Fruit fly (Drosophila melanogaster) whole organism, embryonic: ENCODE results near the gene CG6972.

Experiments used
- Adf1 ChIP-seq: fragments of 200-800 bp; sonication (Bioruptor generic); IDR thresholded peaks from 2 replicates; pipeline ENCODE4 v1.3.6; 2022; ENCODE audit warnings: missing biosample characterization, missing genetic modification characterization
- Awh ChIP-seq: fragments of 200-800 bp; sonication (Bioruptor generic); IDR thresholded peaks from 2 replicates; pipeline ENCODE4, ENCODE4 v1.3.6; 2022; ENCODE audit warnings: missing biosample characterization, missing genetic modification characterization
- Bgb ChIP-seq: fragments of 200-800 bp; sonication (Bioruptor generic); IDR thresholded peaks from 2 replicates; pipeline ENCODE4 v1.3.6; 2022; ENCODE audit warnings: missing biosample characterization, missing genetic modification characterization; ENCODE audit not compliant: partially characterized antibody
- CG1024 ChIP-seq: fragments of 200-800 bp; sonication (Bioruptor generic); IDR thresholded peaks from 2 replicates; pipeline ENCODE4 v1.3.6; 2022; ENCODE audit warnings: missing biosample characterization, missing genetic modification characterization
- CG10267 ChIP-seq: fragments of 200-800 bp; sonication (Bioruptor generic); optimal IDR thresholded peaks from 2 replicates; lab custom pipeline; 2018; ENCODE audit warnings: missing biosample characterization, mild to moderate bottlenecking, missing genetic modification characterization, moderate library complexity
- CG10979 ChIP-seq: fragments of 200-800 bp; sonication (Bioruptor generic); optimal IDR thresholded peaks from 2 replicates; lab custom pipeline; 2018; ENCODE audit warnings: missing biosample characterization, mild to moderate bottlenecking, missing genetic modification characterization, moderate library complexity
- CG11723 ChIP-seq: fragments of 200-800 bp; sonication (Bioruptor generic); optimal IDR thresholded peaks from 2 replicates; lab custom pipeline; 2017; ENCODE audit warnings: missing biosample characterization, mild to moderate bottlenecking, missing genetic modification characterization
- CG12744 ChIP-seq: fragments of 200-800 bp; sonication (Bioruptor generic); optimal IDR thresholded peaks from 2 replicates; lab custom pipeline; 2016; ENCODE audit warnings: missing biosample characterization, missing genetic modification characterization
- CG14965 ChIP-seq: fragments of 200-800 bp; sonication (Bioruptor generic); optimal IDR thresholded peaks from 2 replicates; lab custom pipeline; 2016; ENCODE audit warnings: missing biosample characterization, missing genetic modification characterization, borderline replicate concordance
- CG15011 ChIP-seq: fragments of 200-800 bp; sonication (Bioruptor generic); optimal IDR thresholded peaks from 3 replicates; lab custom pipeline; 2018; ENCODE audit warnings: missing biosample characterization, mild to moderate bottlenecking, missing genetic modification characterization
- CG1602 ChIP-seq: fragments of 200-800 bp; sonication (Bioruptor generic); optimal IDR thresholded peaks from 3 replicates; lab custom pipeline; 2016; ENCODE audit warnings: missing biosample characterization, missing genetic modification characterization
- CG17328 ChIP-seq: fragments of 200-800 bp; sonication (Bioruptor generic); IDR thresholded peaks from 2 replicates; pipeline ENCODE4 v1.3.6; 2022; ENCODE audit warnings: missing biosample characterization, missing genetic modification characterization
- CG18599 ChIP-seq: fragments of 200-800 bp; sonication (Bioruptor generic); optimal IDR thresholded peaks from 3 replicates; lab custom pipeline; 2017; ENCODE audit warnings: missing biosample characterization, missing genetic modification characterization, mild to moderate bottlenecking, moderate library complexity, missing genetic modification reagents
- CG3995 ChIP-seq: fragments of 200-800 bp; sonication (Bioruptor generic); optimal IDR thresholded peaks from 3 replicates; lab custom pipeline; 2016; ENCODE audit warnings: missing biosample characterization, missing genetic modification characterization
- CG42726 ChIP-seq: fragments of 200-800 bp; sonication (Bioruptor generic); IDR thresholded peaks from 2 replicates; pipeline ENCODE4 v1.3.6; 2022; ENCODE audit warnings: missing biosample characterization, missing genetic modification characterization; ENCODE audit not compliant: partially characterized antibody
- CG4424 ChIP-seq: fragments of 200-800 bp; sonication (Bioruptor generic); optimal IDR thresholded peaks from 3 replicates; lab custom pipeline; 2016; ENCODE audit warnings: missing biosample characterization, missing genetic modification characterization
- CG4617 ChIP-seq: fragments of 200-800 bp; sonication (Bioruptor generic); optimal IDR thresholded peaks from 3 replicates; lab custom pipeline; 2016; ENCODE audit warnings: missing biosample characterization, missing genetic modification characterization, borderline replicate concordance
- CG7987 ChIP-seq: fragments of 200-800 bp; sonication (Bioruptor generic); optimal IDR thresholded peaks from 2 replicates; lab custom pipeline; 2018; ENCODE audit warnings: missing biosample characterization, mild to moderate bottlenecking, missing genetic modification characterization, moderate library complexity
- Deaf1 ChIP-seq: fragments of 200-800 bp; optimal IDR thresholded peaks from 3 replicates; lab custom pipeline; 2019; ENCODE audit warnings: missing biosample characterization, mild to moderate bottlenecking, missing genetic modification characterization, moderate library complexity
- Doc2 ChIP-seq: fragments of 200-800 bp; sonication (Bioruptor generic); IDR thresholded peaks from 2 replicates; pipeline ENCODE4 v1.3.6; 2022; ENCODE audit warnings: missing biosample characterization, missing genetic modification characterization
- Eip74EF ChIP-seq, 2 experiments: fragments of 200-800 bp in 1 of 2; fragments of >200 bp in 1 of 2; sonication (Bioruptor generic) in 1 of 2; optimal IDR thresholded peaks; 2 replicates each; lab custom pipeline; 2017 to 2019; ENCODE audit warnings: missing biosample characterization in 2 of 2, missing genetic modification characterization in 2 of 2, mild to moderate bottlenecking in 1 of 2, moderate library complexity in 1 of 2
- Fer3 ChIP-seq: fragments of 200-800 bp; sonication (Bioruptor generic); optimal IDR thresholded peaks from 2 replicates; lab custom pipeline; 2018; ENCODE audit warnings: missing biosample characterization, mild to moderate bottlenecking, missing genetic modification characterization, moderate library complexity
- H2.0 ChIP-seq: fragments of 200-800 bp; sonication (Bioruptor generic); IDR thresholded peaks from 2 replicates; pipeline ENCODE4 v1.3.6; 2022; ENCODE audit warnings: missing biosample characterization, missing genetic modification characterization
- HHEX ChIP-seq: fragments of 200-800 bp; sonication (Bioruptor generic); optimal IDR thresholded peaks from 3 replicates; lab custom pipeline; 2017; ENCODE audit warnings: missing biosample characterization, mild to moderate bottlenecking, missing genetic modification characterization, missing genetic modification reagents
- Hmr ChIP-seq: fragments of 200-800 bp; sonication (Bioruptor generic); optimal IDR thresholded peaks from 3 replicates; lab custom pipeline; 2017; ENCODE audit warnings: mild to moderate bottlenecking, missing biosample characterization, missing genetic modification reagents, missing genetic modification characterization
- Jarid2 ChIP-seq: fragments of 200-800 bp; sonication (Bioruptor generic); optimal IDR thresholded peaks from 3 replicates; lab custom pipeline; 2017; ENCODE audit warnings: mild to moderate bottlenecking, missing biosample characterization, missing genetic modification reagents, missing genetic modification characterization
- Lim3 ChIP-seq: fragments of 200-800 bp; sonication (Bioruptor generic); IDR thresholded peaks from 2 replicates; pipeline ENCODE4 v1.3.6; 2022; ENCODE audit warnings: missing biosample characterization, missing genetic modification characterization
- MBD-R2 ChIP-seq: fragments of 200-800 bp; sonication (Bioruptor generic); IDR thresholded peaks from 2 replicates; pipeline ENCODE4 v1.3.6; 2022; ENCODE audit warnings: missing biosample characterization, missing genetic modification characterization
- Rfx ChIP-seq: fragments of 200-800 bp; sonication (Bioruptor generic); IDR thresholded peaks from 2 replicates; pipeline ENCODE4 v1.3.6; 2022; ENCODE audit warnings: missing biosample characterization, missing genetic modification characterization
- Rx ChIP-seq: fragments of 200-800 bp; sonication (Bioruptor generic); IDR thresholded peaks from 2 replicates; pipeline ENCODE4 v1.3.6; 2022; ENCODE audit warnings: missing biosample characterization, missing genetic modification characterization
- Sox102F ChIP-seq: fragments of 200-800 bp; sonication (Bioruptor generic); optimal IDR thresholded peaks from 2 replicates; lab custom pipeline; 2018; ENCODE audit warnings: missing biosample characterization, mild to moderate bottlenecking, missing genetic modification characterization, moderate library complexity
- Sry-δ ChIP-seq: fragments of 200-800 bp; sonication (Bioruptor generic); optimal IDR thresholded peaks from 2 replicates; lab custom pipeline; 2016; ENCODE audit warnings: missing biosample characterization, missing genetic modification characterization
- ab ChIP-seq: fragments of 200-800 bp; sonication (Bioruptor generic); optimal IDR thresholded peaks from 2 replicates; lab custom pipeline; 2016; ENCODE audit warnings: missing biosample characterization, missing genetic modification characterization
- aop ChIP-seq: fragments of 200-800 bp; sonication (Bioruptor generic); IDR thresholded peaks from 2 replicates; pipeline ENCODE4 v1.3.6; 2022; ENCODE audit warnings: missing biosample characterization, missing genetic modification characterization
- cwo ChIP-seq: fragments of 200-800 bp; sonication (Bioruptor generic); optimal IDR thresholded peaks from 3 replicates; lab custom pipeline; 2017; ENCODE audit warnings: missing biosample characterization, missing genetic modification characterization, mild to moderate bottlenecking, moderate library complexity, missing genetic modification reagents
- fd102C ChIP-seq: fragments of 200-800 bp; sonication (Bioruptor generic); optimal IDR thresholded peaks from 2 replicates; lab custom pipeline; 2018; ENCODE audit warnings: missing biosample characterization, mild to moderate bottlenecking, missing genetic modification characterization, moderate library complexity
- fu2 ChIP-seq: fragments of 200-800 bp; sonication (Bioruptor generic); optimal IDR thresholded peaks from 2 replicates; lab custom pipeline; 2016; ENCODE audit warnings: missing biosample characterization, missing genetic modification characterization
- grn ChIP-seq: fragments of 200-800 bp; sonication (Bioruptor generic); optimal IDR thresholded peaks from 3 replicates; lab custom pipeline; 2017; ENCODE audit warnings: missing biosample characterization, missing genetic modification characterization
- gsb ChIP-seq: fragments of 200-800 bp; sonication (Bioruptor generic); IDR thresholded peaks from 2 replicates; pipeline ENCODE4 v1.3.6; 2022; ENCODE audit warnings: missing biosample characterization, missing genetic modification characterization
- ham ChIP-seq: fragments of 200-800 bp; sonication (Bioruptor generic); IDR thresholded peaks from 2 replicates; pipeline ENCODE4 v1.3.6; 2022; ENCODE audit warnings: missing biosample characterization, missing genetic modification characterization
- hth ChIP-seq: fragments of >200 bp; optimal IDR thresholded peaks from 2 replicates; lab custom pipeline; 2017; ENCODE audit warnings: inconsistent platforms
- insv ChIP-seq, 2 experiments: fragments of 200-800 bp; sonication (Bioruptor generic); optimal IDR thresholded peaks; 3 replicates each; lab custom pipeline; 2016 to 2018; ENCODE audit warnings: missing biosample characterization in 2 of 2, missing genetic modification characterization in 2 of 2
- jigr1 ChIP-seq: fragments of 200-800 bp; sonication (Bioruptor generic); IDR thresholded peaks from 3 replicates; pipeline ENCODE4 v1.3.6; 2022; ENCODE audit warnings: missing biosample characterization, missing genetic modification characterization
- kni ChIP-seq: fragments of 200-800 bp; sonication (Bioruptor generic); optimal IDR thresholded peaks from 3 replicates; lab custom pipeline; 2017; ENCODE audit warnings: mild to moderate bottlenecking, missing biosample characterization, missing genetic modification reagents, missing genetic modification characterization
- lmd ChIP-seq: fragments of 200-800 bp; sonication (Bioruptor generic); IDR thresholded peaks from 2 replicates; pipeline ENCODE4 v1.3.6; 2022; ENCODE audit warnings: missing biosample characterization, missing genetic modification characterization
- nau ChIP-seq: fragments of 200-800 bp; sonication (Bioruptor generic); optimal IDR thresholded peaks from 3 replicates; lab custom pipeline; 2017; ENCODE audit warnings: missing biosample characterization, mild to moderate bottlenecking, missing genetic modification characterization, missing genetic modification reagents
- pfk ChIP-seq: fragments of 200-800 bp; sonication (Bioruptor generic); optimal IDR thresholded peaks from 2 replicates; lab custom pipeline; 2018; ENCODE audit warnings: missing biosample characterization, mild to moderate bottlenecking, missing genetic modification characterization, moderate library complexity
- sc ChIP-seq, 3 experiments: fragments of >200 bp in 2 of 3; fragments of 200-800 bp in 1 of 3; sonication (Bioruptor generic) in 1 of 3; optimal IDR thresholded peaks; 2 replicates in 2 of 3; 3 replicates in 1 of 3; lab custom pipeline; 2017; ENCODE audit warnings: mild to moderate bottlenecking in 1 of 3, missing biosample characterization in 1 of 3, missing genetic modification characterization in 1 of 3, missing genetic modification reagents in 1 of 3
- tll ChIP-seq, 2 experiments: fragments of 200-800 bp in 1 of 2; fragments of >200 bp in 1 of 2; sonication (Bioruptor generic) in 1 of 2; optimal IDR thresholded peaks; 2 replicates each; lab custom pipeline; 2017 to 2019; ENCODE audit warnings: missing biosample characterization in 2 of 2, missing genetic modification characterization in 2 of 2, mild to moderate bottlenecking in 1 of 2, moderate library complexity in 1 of 2

CG6972 gene

DNA sequence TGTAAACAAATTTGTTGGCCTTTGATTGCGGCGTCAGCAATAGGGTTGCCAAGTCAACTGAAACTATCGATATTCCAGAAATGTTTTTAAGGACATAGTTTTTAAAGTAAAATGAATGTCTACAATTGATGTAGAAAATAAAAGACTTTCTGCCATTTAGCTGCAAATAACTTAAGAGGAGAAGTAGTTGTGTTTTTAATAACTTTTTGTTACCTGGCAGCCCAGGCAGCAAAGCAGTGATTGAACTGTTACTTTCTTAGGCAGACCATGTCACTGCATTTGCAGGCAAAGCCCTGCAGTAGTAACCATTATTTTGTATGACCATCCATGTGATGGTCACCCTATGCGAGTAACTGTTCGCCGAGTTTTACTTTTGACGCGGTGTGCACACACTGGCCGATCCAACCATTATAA is 48.7 kb downstream of the CG6972 start, which contains the start of the genes rumi, CG7029 and Usp12-46 (continued):
- TF ChIP-seq CG7987 (GFP tag; lab: Kevin White, UChicago) = peak; percentile 57
- no peak for TF ChIP-seq hth (lab: Kevin White, UChicago)
- peak; percentile 63 for TF ChIP-seq Awh (GFP tag; lab: Robert Waterston, UW)
- TF ChIP-seq ham (GFP tag; lab: Robert Waterston, UW) = peak; percentile 69; the same call in 1 of the 2 replicates
- peak; percentile 43; the same call in 1 of the 2 replicates for TF ChIP-seq aop (GFP tag; lab: Robert Waterston, UW)
- TF ChIP-seq Lim3 = peak; percentile 48; the same call in 1 of the 2 replicates
- no peak for TF ChIP-seq Deaf1 (tag; lab: Kevin White, UChicago)
- TF ChIP-seq Fer3 (tag; lab: Kevin White, UChicago) = peak; percentile 84
- TF ChIP-seq Adf1 (GFP tag; lab: Robert Waterston, UW) = peak; percentile 41; the same call in 1 of the 2 replicates
- peak; percentile 85 for TF ChIP-seq CG4617 (GFP tag; lab: Kevin White, UChicago)
- TF ChIP-seq ab (GFP tag; lab: Kevin White, UChicago) = peak; percentile 69
- peak; percentile 83 for TF ChIP-seq H2.0 (GFP tag; lab: Robert Waterston, UW)
- peak; percentile 89 for TF ChIP-seq Rfx (GFP tag; lab: Robert Waterston, UW)
- TF ChIP-seq jigr1 (GFP tag; lab: Robert Waterston, UW) = peak; percentile 32; the same call in 1 of the 3 replicates
- TF ChIP-seq CG42726 (GFP tag; lab: Robert Waterston, UW) = peak; percentile 44; the same call in 1 of the 2 replicates
- TF ChIP-seq cwo (GFP tag; lab: Kevin White, UChicago) = peak; percentile 57
- TF ChIP-seq Hmr = peak; percentile 83
- TF ChIP-seq kni (GFP tag; lab: Kevin White, UChicago) = peak; percentile 25
- TF ChIP-seq tll (GFP tag; optimal IDR thresholded peaks at IDR 0.05; lab: Kevin White, UChicago) = peak in 1 of 2 experiments; percentile 35
- peak; percentile 81 for TF ChIP-seq CG12744
- TF ChIP-seq CG1602 (GFP tag; lab: Kevin White, UChicago) = peak; percentile 90
- peak; percentile 81 for TF ChIP-seq CG10979 (tag; lab: Kevin White, UChicago)
- peak; percentile 86 for TF ChIP-seq Sox102F (GFP tag; lab: Kevin White, UChicago)
- TF ChIP-seq Doc2 (GFP tag; lab: Robert Waterston, UW) = no peak
- peak; percentile 76 for TF ChIP-seq fd102C (GFP tag; lab: Kevin White, UChicago)
- TF ChIP-seq CG15011 = no peak
- TF ChIP-seq CG17328 = peak; percentile 90
- TF ChIP-seq HHEX (GFP tag; lab: Kevin White, UChicago) = peak; percentile 77
- TF ChIP-seq lmd (GFP tag; lab: Robert Waterston, UW) = peak; percentile 84
- TF ChIP-seq Jarid2 = no peak
- peak; percentile 90 for TF ChIP-seq fu2
- peak; percentile 92 for TF ChIP-seq MBD-R2 (GFP tag; lab: Robert Waterston, UW)
- TF ChIP-seq Bgb = peak; percentile 72
- peak; percentile 82 for TF ChIP-seq Sry-δ (GFP tag; lab: Kevin White, UChicago)
- peak in 1 of 2 experiments; percentile 66 for TF ChIP-seq insv (GFP tag; optimal IDR thresholded peaks at IDR 0.05; lab: Kevin White, UChicago)
- TF ChIP-seq CG1024 (GFP tag; lab: Robert Waterston, UW) = peak; percentile 73
- TF ChIP-seq CG10267 = peak; percentile 80
- peak; percentile 100 for TF ChIP-seq CG3995
- TF ChIP-seq pfk = peak; percentile 38
- no peak for TF ChIP-seq nau (GFP tag; lab: Kevin White, UChicago)
- TF ChIP-seq grn = peak; percentile 34
- peak in 1 of 2 experiments; percentile 58 for TF ChIP-seq Eip74EF (GFP tag; optimal IDR thresholded peaks at IDR 0.05; lab: Kevin White, UChicago)
- TF ChIP-seq sc (optimal IDR thresholded peaks at IDR 0.05; lab: Kevin White, UChicago) = no peak
- TF ChIP-seq sc (GFP tag; optimal IDR thresholded peaks at IDR 0.05; lab: Kevin White, UChicago) = peak; percentile 69
- peak; percentile 46; the same call in 1 of the 2 replicates for TF ChIP-seq gsb (GFP tag; lab: Robert Waterston, UW)
- peak; percentile 59 for TF ChIP-seq CG11723 (GFP tag; lab: Kevin White, UChicago)
- no peak for TF ChIP-seq CG14965 (GFP tag; lab: Kevin White, UChicago)
- TF ChIP-seq Rx = peak; percentile 80
- TF ChIP-seq CG4424 (GFP tag; lab: Kevin White, UChicago) = peak; percentile 88
- TF ChIP-seq CG18599 (GFP tag; lab: Kevin White, UChicago) = peak; percentile 83
